Worm (Caenorhabditis elegans) whole organism, L1 larva: Measurements from ENCODE around the gene C24D10.2.

ENCODE experiments used
- elt-3 ChIP-seq, 6 experiments: fragments of 150-350 bp in 1 of 6; sonication (generic microtip); optimal IDR thresholded peaks; 2 replicates each; lab custom pipeline; 2017 to 2018; ENCODE audit warnings: missing biosample characterization in 6 of 6, missing genetic modification characterization in 6 of 6, inconsistent platforms in 1 of 6
- lsy-2 ChIP-seq, 2 experiments: fragments of 150-350 bp; optimal IDR thresholded peaks; 2 replicates each; lab custom pipeline; 2014; ENCODE audit warnings: missing biosample characterization in 2 of 2, missing genetic modification characterization in 2 of 2

- TF ChIP-seq lsy-2 (tag; optimal IDR thresholded peaks at IDR 0.05; lab: Kevin White, UChicago) (no peak), elt-3 (tag; optimal IDR thresholded peaks at IDR 0.05; lab: Kevin White, UChicago) (no peak)
Measured at ce11 chrIV:5121995-5122394, 41.1 kb upstream of the C24D10.2 start, which contains the start of gene tkr-3.
